Fruit fly (Drosophila melanogaster): ENCODE data around the gene CG42816.

CG42816 gene

dm6 chr3L:17802107-17802506 lies 4.7 kb upstream of the CG42816 start, which contains the start of gene NUCB1:
TSS of gene NUCB1 (minus strand) at chr3L:17802279.
- TF ChIP-seq psq (GFP tag; optimal IDR thresholded peaks at IDR 0.05) (no peak), Jra (GFP tag; optimal IDR thresholded peaks at IDR 0.05) (no peak), foxo (GFP tag; optimal IDR thresholded peaks at IDR 0.05) (peak in 1 of 2 experiments; percentile 46), br (GFP tag; optimal IDR thresholded peaks at IDR 0.05) (peak; percentile 1), GATAd (GFP tag; optimal IDR thresholded peaks at IDR 0.05) (peak; percentile 26), Vsx2 (GFP tag; optimal IDR thresholded peaks at IDR 0.05; ENCODE audit: partially characterized antibody) (no peak), jim (GFP tag; optimal IDR thresholded peaks at IDR 0.05) (peak; percentile 5), sage (GFP tag; optimal IDR thresholded peaks at IDR 0.05) (no peak), CG9705 (GFP tag; optimal IDR thresholded peaks at IDR 0.05) (peak; percentile 27), HLH106 (tag; optimal IDR thresholded peaks at IDR 0.05) (no peak), N (GFP tag; optimal IDR thresholded peaks at IDR 0.05) (no peak), fru (GFP tag; optimal IDR thresholded peaks at IDR 0.05) (peak; percentile 18), Hnf4 (GFP tag; optimal IDR thresholded peaks at IDR 0.05) (no peak), dl (GFP tag; optimal IDR thresholded peaks at IDR 0.05; ENCODE audit: insufficient read depth in 1 of 2, partially characterized antibody in 2 of 2) (no peak), ey (GFP tag; optimal IDR thresholded peaks at IDR 0.05) (no peak), brk (GFP tag; optimal IDR thresholded peaks at IDR 0.05) (no peak), dsf (GFP tag; optimal IDR thresholded peaks at IDR 0.05; ENCODE audit: borderline replicate concordance) (no peak), pan (optimal IDR thresholded peaks at IDR 0.05) (no peak), Rel (GFP tag; optimal IDR thresholded peaks at IDR 0.05) (no peak), Rel (tag; optimal IDR thresholded peaks at IDR 0.05) (peak; percentile 94), dmrt93B (GFP tag; optimal IDR thresholded peaks at IDR 0.05) (no peak), Hr83 (GFP tag; optimal IDR thresholded peaks at IDR 0.05; ENCODE audit: poor library complexity, severe bottlenecking) (peak; percentile 70), h (GFP tag; optimal IDR thresholded peaks at IDR 0.05) (peak; percentile 55), CG32264 (GFP tag; optimal IDR thresholded peaks at IDR 0.05) (no peak), Sp1 (GFP tag; optimal IDR thresholded peaks at IDR 0.05) (no peak), woc (GFP tag; optimal IDR thresholded peaks at IDR 0.05) (peak; percentile 93), tai (GFP tag; optimal IDR thresholded peaks at IDR 0.05) (no peak), lola (GFP tag; optimal IDR thresholded peaks at IDR 0.05) (no peak), rgr (GFP tag; optimal IDR thresholded peaks at IDR 0.05) (peak; percentile 54), CrebA (GFP tag; optimal IDR thresholded peaks at IDR 0.05; ENCODE audit: borderline replicate concordance) (peak; percentile 25), sv (GFP tag; optimal IDR thresholded peaks at IDR 0.05) (peak; percentile 26), usp (GFP tag; optimal IDR thresholded peaks at IDR 0.05) (no peak), Myc (optimal IDR thresholded peaks at IDR 0.05) (peak; percentile 85), OdsH (GFP tag; optimal IDR thresholded peaks at IDR 0.05) (no peak), Abd-B (GFP tag; optimal IDR thresholded peaks at IDR 0.05) (no peak), Hr78 (GFP tag; optimal IDR thresholded peaks at IDR 0.05) (no peak)

- TF ChIP-seq br (GFP tag; optimal IDR thresholded peaks at IDR 0.05), result no peak
- TF ChIP-seq ey (GFP tag; optimal IDR thresholded peaks at IDR 0.05), result no peak
- no peak for TF ChIP-seq brk (GFP tag; optimal IDR thresholded peaks at IDR 0.05)
- TF ChIP-seq woc (GFP tag; optimal IDR thresholded peaks at IDR 0.05), result no peak
- no peak for TF ChIP-seq Vsx2 (GFP tag; optimal IDR thresholded peaks at IDR 0.05; ENCODE audit: partially characterized antibody)
These were observed 5.9 kb downstream of the CG42816 start for dm6 chr3L:17791495-17791894.

- TF ChIP-seq Dif (GFP tag; optimal IDR thresholded peaks at IDR 0.05; ENCODE audit: partially characterized antibody) (no peak), ey (GFP tag; optimal IDR thresholded peaks at IDR 0.05) (no peak), GATAd (GFP tag; optimal IDR thresholded peaks at IDR 0.05) (no peak), dmrt93B (GFP tag; optimal IDR thresholded peaks at IDR 0.05) (no peak), N (GFP tag; optimal IDR thresholded peaks at IDR 0.05) (no peak)
These were observed 6.1 kb downstream of the CG42816 start, which contains the start of gene CG42815 for dm6 chr3L:17791467-17791494. TSS of gene CG42815 (minus strand) at chr3L:17791486.

dm6 chr3L:17791067-17791466 lies 6.3 kb downstream of the CG42816 start:
- TF ChIP-seq GATAd (GFP tag; optimal IDR thresholded peaks at IDR 0.05) (no peak), sage (GFP tag; optimal IDR thresholded peaks at IDR 0.05) (no peak), usp (GFP tag; optimal IDR thresholded peaks at IDR 0.05) (no peak), Hr78 (GFP tag; optimal IDR thresholded peaks at IDR 0.05) (no peak), brk (GFP tag; optimal IDR thresholded peaks at IDR 0.05) (no peak), CrebA (GFP tag; optimal IDR thresholded peaks at IDR 0.05; ENCODE audit: borderline replicate concordance) (no peak), Jra (GFP tag; optimal IDR thresholded peaks at IDR 0.05) (no peak)

Measured in whole organism, wandering third instar larva.